Fruit fly (Drosophila melanogaster): ENCODE measurements around the gene Pomp.

Gene Pomp

DNA sequence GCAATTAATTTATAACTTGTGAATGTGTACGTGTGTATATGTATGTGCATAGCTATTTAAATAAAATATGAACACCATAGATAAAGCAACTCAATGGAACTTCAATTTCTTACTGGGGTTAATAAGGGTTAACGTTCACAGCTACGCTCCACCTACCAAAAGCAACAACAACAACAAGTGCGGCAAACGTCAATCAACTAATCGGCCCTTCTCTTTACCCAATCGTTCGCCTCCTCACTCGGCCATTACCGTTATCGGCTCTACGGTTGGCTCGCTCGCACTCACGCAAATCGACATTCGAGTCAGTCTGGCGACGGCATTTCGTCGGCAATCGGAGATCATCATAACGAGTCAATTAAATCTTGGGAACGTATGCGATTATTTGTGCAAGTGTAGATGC is 4.4 kb upstream of the Pomp start:
- TF ChIP-seq CG9705 (GFP tag; optimal IDR thresholded peaks at IDR 0.05) (no peak), psq (GFP tag; optimal IDR thresholded peaks at IDR 0.05) (peak; percentile 82)

DNA sequence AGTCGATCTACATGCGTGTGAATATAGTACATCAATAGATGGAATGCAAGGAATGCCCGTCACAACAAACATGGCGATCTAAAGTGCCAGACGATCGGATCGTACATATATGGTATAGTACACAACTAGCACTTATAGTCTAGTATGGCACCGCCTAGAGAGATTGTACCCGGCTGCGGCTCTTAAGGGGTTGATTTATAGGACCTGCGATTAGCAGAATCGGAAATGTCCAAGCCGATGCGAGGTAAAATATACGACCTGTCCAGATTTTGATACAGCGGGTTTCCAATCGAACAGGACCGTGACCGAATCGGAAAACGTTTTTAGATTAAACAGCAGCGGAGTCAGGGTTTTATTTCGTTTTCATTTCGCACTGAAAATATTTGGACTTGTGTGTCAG is 3.5 kb upstream of the Pomp start:
- TF ChIP-seq tai (GFP tag; optimal IDR thresholded peaks at IDR 0.05): no peak
- no peak for TF ChIP-seq Vsx2 (GFP tag; optimal IDR thresholded peaks at IDR 0.05; ENCODE audit: partially characterized antibody)
- no peak for TF ChIP-seq N (GFP tag; optimal IDR thresholded peaks at IDR 0.05)
- TF ChIP-seq br (GFP tag; optimal IDR thresholded peaks at IDR 0.05): no peak

DNA sequence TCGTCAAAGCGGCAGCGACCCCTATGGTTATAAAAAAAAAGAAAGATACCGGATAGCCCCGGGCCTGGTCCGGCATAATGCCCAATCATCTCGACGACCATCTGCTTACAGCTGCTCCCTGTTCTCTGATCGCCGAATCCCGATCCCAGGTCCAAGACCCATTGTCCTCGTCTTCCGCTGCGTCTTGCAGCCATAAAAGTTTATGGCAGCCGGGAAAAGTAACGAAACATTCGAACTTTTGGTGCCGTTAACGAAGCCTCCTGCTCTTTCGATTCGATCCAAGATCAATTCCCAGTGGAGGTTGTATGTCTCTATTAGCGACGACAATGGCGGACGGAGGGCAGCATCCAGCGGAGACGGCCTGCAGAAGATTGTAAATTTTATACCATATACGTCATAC is 2.1 kb upstream of the Pomp start:
- no peak for TF ChIP-seq rgr (GFP tag; optimal IDR thresholded peaks at IDR 0.05)

- TF ChIP-seq psq (GFP tag; optimal IDR thresholded peaks at IDR 0.05) (no peak), HLH106 (tag; optimal IDR thresholded peaks at IDR 0.05) (no peak), jim (GFP tag; optimal IDR thresholded peaks at IDR 0.05) (no peak), rgr (GFP tag; optimal IDR thresholded peaks at IDR 0.05) (no peak), dsf (GFP tag; optimal IDR thresholded peaks at IDR 0.05; ENCODE audit: borderline replicate concordance) (no peak), Rel (GFP tag; optimal IDR thresholded peaks at IDR 0.05) (no peak), Rel (tag; optimal IDR thresholded peaks at IDR 0.05) (no peak), h (GFP tag; optimal IDR thresholded peaks at IDR 0.05) (no peak), sv (GFP tag; optimal IDR thresholded peaks at IDR 0.05) (no peak), Myc (optimal IDR thresholded peaks at IDR 0.05) (no peak), Sp1 (GFP tag; optimal IDR thresholded peaks at IDR 0.05) (no peak)
Measured at dm6 chr2L:20788050-20788449, 594 bp downstream of the Pomp start.

dm6 chr2L:20792521-20792920 is 5.1 kb downstream of the Pomp start:
- TF ChIP-seq ey (GFP tag; optimal IDR thresholded peaks at IDR 0.05): no peak
- TF ChIP-seq Mio (GFP tag; optimal IDR thresholded peaks at IDR 0.05): no peak
- TF ChIP-seq usp (GFP tag; optimal IDR thresholded peaks at IDR 0.05): no peak
- no peak for TF ChIP-seq Myc (optimal IDR thresholded peaks at IDR 0.05)
- no peak for TF ChIP-seq tai (GFP tag; optimal IDR thresholded peaks at IDR 0.05)
- no peak for TF ChIP-seq Hr78 (GFP tag; optimal IDR thresholded peaks at IDR 0.05)
- TF ChIP-seq dsf (GFP tag; optimal IDR thresholded peaks at IDR 0.05; ENCODE audit: borderline replicate concordance): no peak
- no peak for TF ChIP-seq jim (GFP tag; optimal IDR thresholded peaks at IDR 0.05)
- TF ChIP-seq dl (GFP tag; optimal IDR thresholded peaks at IDR 0.05; ENCODE audit: insufficient read depth in 1 of 2, partially characterized antibody in 2 of 2): no peak
- TF ChIP-seq brk (GFP tag; optimal IDR thresholded peaks at IDR 0.05): no peak
- no peak for TF ChIP-seq Vsx2 (GFP tag; optimal IDR thresholded peaks at IDR 0.05; ENCODE audit: partially characterized antibody)
- TF ChIP-seq CG9705 (GFP tag; optimal IDR thresholded peaks at IDR 0.05): no peak
- no peak for TF ChIP-seq OdsH (GFP tag; optimal IDR thresholded peaks at IDR 0.05)
- TF ChIP-seq foxo (GFP tag; optimal IDR thresholded peaks at IDR 0.05): no peak
- no peak for TF ChIP-seq sage (GFP tag; optimal IDR thresholded peaks at IDR 0.05)
- no peak for TF ChIP-seq CG32264 (GFP tag; optimal IDR thresholded peaks at IDR 0.05)
- no peak for TF ChIP-seq dmrt93B (GFP tag; optimal IDR thresholded peaks at IDR 0.05)
- TF ChIP-seq Dfd (GFP tag; optimal IDR thresholded peaks at IDR 0.05): no peak
- TF ChIP-seq Jra (GFP tag; optimal IDR thresholded peaks at IDR 0.05): no peak

DNA sequence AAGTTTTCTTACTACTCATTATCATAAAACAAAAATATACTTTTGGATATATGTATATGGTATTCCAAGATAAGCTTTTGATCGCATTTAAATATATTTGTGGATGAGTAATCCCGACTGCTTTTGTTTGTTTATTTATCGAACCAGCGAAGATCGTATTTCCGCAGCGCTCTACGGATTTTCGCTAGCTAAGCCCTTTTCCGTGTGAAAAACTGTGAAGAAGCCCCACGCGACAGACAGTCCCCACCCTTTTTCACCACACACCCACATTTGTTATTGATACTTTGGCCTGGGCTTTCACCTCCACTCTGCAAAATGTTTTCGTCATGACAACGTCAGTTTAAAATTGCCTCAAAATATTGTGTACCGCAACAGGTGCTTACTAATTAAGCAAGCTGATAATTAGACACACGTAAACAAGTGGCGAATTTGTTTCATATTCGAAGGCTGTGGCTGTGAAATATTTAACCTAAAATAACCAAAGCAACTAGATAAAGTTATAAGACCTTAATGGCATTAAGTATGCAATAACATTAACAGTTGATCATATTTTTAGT is 5.6 kb downstream of the Pomp start:
- no peak for TF ChIP-seq HLH106 (tag; optimal IDR thresholded peaks at IDR 0.05)
- no peak for TF ChIP-seq sage (GFP tag; optimal IDR thresholded peaks at IDR 0.05)

- peak; percentile 2 for TF ChIP-seq Rel (GFP tag; optimal IDR thresholded peaks at IDR 0.05)
- TF ChIP-seq Rel (tag; optimal IDR thresholded peaks at IDR 0.05): peak; percentile 20
- peak; percentile 53 for TF ChIP-seq Hnf4 (GFP tag; optimal IDR thresholded peaks at IDR 0.05)
- peak; percentile 7 for TF ChIP-seq h (GFP tag; optimal IDR thresholded peaks at IDR 0.05)
- TF ChIP-seq OdsH (GFP tag; optimal IDR thresholded peaks at IDR 0.05): no peak
- no peak for TF ChIP-seq tai (GFP tag; optimal IDR thresholded peaks at IDR 0.05)
- no peak for TF ChIP-seq Abd-B (GFP tag; optimal IDR thresholded peaks at IDR 0.05)
- no peak for TF ChIP-seq Dfd (GFP tag; optimal IDR thresholded peaks at IDR 0.05)
- peak; percentile 74 for TF ChIP-seq Dif (GFP tag; optimal IDR thresholded peaks at IDR 0.05; ENCODE audit: partially characterized antibody)
- TF ChIP-seq Myc (optimal IDR thresholded peaks at IDR 0.05): no peak
- TF ChIP-seq CG32264 (GFP tag; optimal IDR thresholded peaks at IDR 0.05): no peak
- no peak for TF ChIP-seq woc (GFP tag; optimal IDR thresholded peaks at IDR 0.05)
- TF ChIP-seq Sp1 (GFP tag; optimal IDR thresholded peaks at IDR 0.05): peak; percentile 20
- no peak for TF ChIP-seq brk (GFP tag; optimal IDR thresholded peaks at IDR 0.05)
- no peak for TF ChIP-seq usp (GFP tag; optimal IDR thresholded peaks at IDR 0.05)
- no peak for TF ChIP-seq foxo (GFP tag; optimal IDR thresholded peaks at IDR 0.05)
- no peak for TF ChIP-seq sage (GFP tag; optimal IDR thresholded peaks at IDR 0.05)
- TF ChIP-seq br (GFP tag; optimal IDR thresholded peaks at IDR 0.05): peak; percentile 38
- no peak for TF ChIP-seq CrebA (GFP tag; optimal IDR thresholded peaks at IDR 0.05; ENCODE audit: borderline replicate concordance)
- TF ChIP-seq Mio (GFP tag; optimal IDR thresholded peaks at IDR 0.05): no peak
- TF ChIP-seq sv (GFP tag; optimal IDR thresholded peaks at IDR 0.05): no peak
- peak; percentile 63 for TF ChIP-seq fru (GFP tag; optimal IDR thresholded peaks at IDR 0.05)
- no peak for TF ChIP-seq N (GFP tag; optimal IDR thresholded peaks at IDR 0.05)
- TF ChIP-seq GATAd (GFP tag; optimal IDR thresholded peaks at IDR 0.05): no peak
- peak; percentile 56 for TF ChIP-seq jim (GFP tag; optimal IDR thresholded peaks at IDR 0.05)
- no peak for TF ChIP-seq ey (GFP tag; optimal IDR thresholded peaks at IDR 0.05)
Measured at dm6 chr2L:20793881-20794280, 6.4 kb downstream of the Pomp start.
